Worm (Caenorhabditis elegans): ENCODE measurements around the gene B0361.9.

DNA sequence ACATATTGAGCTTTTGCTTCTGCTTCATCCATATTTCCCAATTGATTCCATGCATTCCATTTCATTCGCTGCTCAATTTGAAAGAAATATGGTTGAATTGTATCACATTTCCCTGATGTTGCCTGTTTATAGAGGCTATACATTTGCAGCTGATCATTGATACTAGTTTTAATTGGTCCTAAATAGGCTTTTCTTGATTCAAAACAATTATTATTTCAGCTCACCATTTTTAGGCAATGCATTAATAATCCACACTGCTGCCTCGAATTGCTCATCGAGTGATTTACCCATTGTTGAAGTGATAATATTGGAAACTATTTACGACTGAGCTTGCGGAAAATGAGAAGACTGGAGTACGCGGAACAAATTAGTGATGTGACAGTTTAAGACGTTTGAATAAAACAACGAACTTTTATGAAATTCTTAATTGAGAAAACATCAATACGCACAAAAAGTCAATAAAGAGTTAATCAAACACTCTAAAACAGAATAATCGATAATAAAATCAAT, 9.2 kb upstream of the B0361.9 start, which contains the start of gene acbp-4:
- TF ChIP-seq blmp-1 (tag; optimal IDR thresholded peaks at IDR 0.05) (no peak), unc-62 (GFP tag; optimal IDR thresholded peaks at IDR 0.05) (no peak), nhr-76 (tag; optimal IDR thresholded peaks at IDR 0.05) (no peak), snpc-4 (tag; optimal IDR thresholded peaks at IDR 0.05) (no peak)
